Worm (Caenorhabditis elegans): ENCODE data around the gene sre-47.

The sre-47 gene

DNA sequence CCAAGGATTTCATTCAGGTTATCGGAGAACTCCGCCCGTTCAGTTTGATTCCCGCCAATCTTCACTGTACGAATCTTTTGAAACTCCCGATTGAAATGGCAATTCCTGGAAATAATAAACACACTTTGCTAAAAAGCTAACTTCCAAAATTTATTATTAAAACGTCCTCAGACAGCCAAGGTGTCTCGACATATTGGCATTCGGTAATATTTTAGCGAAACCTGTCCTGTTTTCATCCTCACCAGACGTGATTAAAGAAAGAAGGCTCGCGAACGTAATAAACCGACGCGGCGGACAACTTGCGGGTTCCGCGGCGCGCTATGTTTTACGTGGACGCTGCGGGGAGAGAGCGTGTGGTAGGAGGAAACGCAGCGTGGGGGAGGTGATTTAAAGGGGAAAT is 33.7 kb upstream of the sre-47 start (continued):
- TF ChIP-seq lsy-2 (tag; optimal IDR thresholded peaks at IDR 0.05) (peak; percentile 31 to 80), fkh-4 (tag; optimal IDR thresholded peaks at IDR 0.05; ENCODE audit: borderline replicate concordance) (no peak), nhr-90 (tag; optimal IDR thresholded peaks at IDR 0.05; ENCODE audit: poor library complexity) (peak; percentile 98), snpc-4 (tag; optimal IDR thresholded peaks at IDR 0.05) (peak; percentile 100), hlh-17 (GFP tag; optimal IDR thresholded peaks at IDR 0.05; ENCODE audit: borderline replicate concordance) (no peak), zag-1 (tag; optimal IDR thresholded peaks at IDR 0.05) (no peak), xbp-1 (tag; optimal IDR thresholded peaks at IDR 0.05) (peak; percentile 84), zip-4 (GFP tag; optimal IDR thresholded peaks at IDR 0.05) (peak; percentile 81), C04F5.9 (tag; optimal IDR thresholded peaks at IDR 0.05) (peak; percentile 57), elt-3 (tag; optimal IDR thresholded peaks at IDR 0.05) (peak in 2 of 6 experiments; percentile 67 to 70), C34B4.2 (tag; optimal IDR thresholded peaks at IDR 0.05) (peak; percentile 5), lin-35 (GFP tag; optimal IDR thresholded peaks at IDR 0.05) (peak; percentile 40 to 80), grh-1 (GFP tag; IDR thresholded peaks at IDR 0.05) (peak; percentile 89), tbx-2 (tag; optimal IDR thresholded peaks at IDR 0.05) (peak; percentile 80), dpl-1 (GFP tag; optimal IDR thresholded peaks at IDR 0.05) (peak; percentile 28 to 67 (median 50)), tlp-1 (tag; optimal IDR thresholded peaks at IDR 0.05) (no peak), lin-15B (tag; optimal IDR thresholded peaks at IDR 0.05) (no peak), swsn-7 (tag; optimal IDR thresholded peaks at IDR 0.05) (peak; percentile 92), lin-14 (GFP tag; optimal IDR thresholded peaks at IDR 0.05) (peak; percentile 83), nhr-12 (tag; optimal IDR thresholded peaks at IDR 0.05) (no peak), pqm-1 (tag; optimal IDR thresholded peaks at IDR 0.05) (no peak), egl-27 (tag; optimal IDR thresholded peaks at IDR 0.05) (no peak), jun-1 (tag; optimal IDR thresholded peaks at IDR 0.05) (peak; percentile 71), ets-5 (GFP tag; IDR thresholded peaks at IDR 0.05) (no peak), rnt-1 (tag; optimal IDR thresholded peaks at IDR 0.05) (peak; percentile 85), pag-3 (tag; optimal IDR thresholded peaks at IDR 0.05; ENCODE audit: borderline replicate concordance, insufficient read depth) (peak; percentile 54), pax-3 (tag; optimal IDR thresholded peaks at IDR 0.05) (peak; percentile 67), nhr-85 (tag) (peak; percentile 97), irx-1 (tag; optimal IDR thresholded peaks at IDR 0.05) (peak; percentile 79), elt-2 (tag; optimal IDR thresholded peaks at IDR 0.05) (peak; percentile 94), sup-37 (GFP tag; optimal IDR thresholded peaks at IDR 0.05) (peak; percentile 85), isw-1 (GFP tag; IDR thresholded peaks at IDR 0.05) (peak; percentile 49), efl-1 (optimal IDR thresholded peaks at IDR 0.05) (peak; percentile 53 to 80), efl-1 (GFP tag; optimal IDR thresholded peaks at IDR 0.05 in 1 of 2) (peak; percentile 62 to 96), skn-1 (tag; optimal IDR thresholded peaks at IDR 0.05) (peak; percentile 34), nhr-28 (tag; optimal IDR thresholded peaks at IDR 0.05) (no peak), hpl-2 (GFP tag; optimal IDR thresholded peaks at IDR 0.05) (peak; percentile 54), unc-86 (tag; optimal IDR thresholded peaks at IDR 0.05) (peak; percentile 55), vab-15 (tag; optimal IDR thresholded peaks at IDR 0.05) (no peak), ama-1 (optimal IDR thresholded peaks at IDR 0.05) (peak; percentile 97), aly-2 (tag; optimal IDR thresholded peaks at IDR 0.05) (peak; percentile 82), ceh-8 (GFP tag; optimal IDR thresholded peaks at IDR 0.05) (peak; percentile 79), mep-1 (tag; optimal IDR thresholded peaks at IDR 0.05) (peak; percentile 79), efl-3 (GFP tag; optimal IDR thresholded peaks at IDR 0.05) (no peak), nhr-19 (GFP tag; conservative IDR thresholded peaks at IDR 0.05) (peak; percentile 92), sox-4 (tag; optimal IDR thresholded peaks at IDR 0.05) (peak; percentile 77)

Data from whole organism, L1 larva.